Fruit fly (Drosophila melanogaster) whole organism, adult: ENCODE results near the gene Rab3-GAP.

ENCODE experiments used
- CG33017 ChIP-seq: fragments of 200-800 bp; sonication (Bioruptor generic); optimal IDR thresholded peaks from 2 replicates; lab custom pipeline; 2018; ENCODE audit warnings: missing biosample characterization, mild to moderate bottlenecking, missing genetic modification characterization, moderate library complexity
- ovo ChIP-seq: fragments of 200-800 bp; sonication (Bioruptor generic); optimal IDR thresholded peaks from 2 replicates; lab custom pipeline; 2016; ENCODE audit warnings: missing biosample characterization, missing genetic modification characterization
- tj ChIP-seq: fragments of 200-800 bp; sonication (Bioruptor generic); optimal IDR thresholded peaks from 3 replicates; lab custom pipeline; 2017; ENCODE audit warnings: missing biosample characterization, mild to moderate bottlenecking, missing genetic modification characterization, moderate library complexity

DNA sequence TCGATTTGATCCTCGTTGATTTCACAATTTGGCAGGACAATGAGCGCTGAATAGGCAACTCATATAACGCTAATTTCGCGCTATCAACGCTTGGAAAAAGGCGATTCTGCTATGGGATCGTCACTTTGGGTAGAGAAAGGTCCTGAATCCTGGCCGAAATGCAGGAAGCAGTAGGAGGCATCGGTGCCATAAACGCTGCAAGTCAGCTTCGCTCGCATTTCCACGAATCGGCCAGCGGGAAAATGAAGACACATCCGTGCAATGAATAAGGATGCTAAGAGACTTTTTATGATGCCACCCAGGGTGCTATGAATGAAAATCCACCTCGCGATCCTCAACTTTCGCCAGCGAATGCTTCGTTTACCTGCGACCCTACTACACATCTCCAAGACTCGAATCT lies 24.5 kb upstream of the Rab3-GAP start:
- no peak for TF ChIP-seq ovo (GFP tag; lab: Kevin White, UChicago)
- TF ChIP-seq tj (GFP tag; lab: Kevin White, UChicago): no peak
- no peak for TF ChIP-seq CG33017 (tag; lab: Kevin White, UChicago)
